Worm (Caenorhabditis elegans) whole organism, L2 larva: Measurements from ENCODE around the gene nhr-232.

ENCODE experiments used
- C34F6.9 ChIP-seq: fragments of 150-350 bp; optimal IDR thresholded peaks from 2 replicates; lab custom pipeline; 2014; ENCODE audit warnings: missing biosample characterization, missing genetic modification characterization
- R02D3.7 ChIP-seq: fragments of 150-350 bp; optimal IDR thresholded peaks from 2 replicates; lab custom pipeline; 2014; ENCODE audit warnings: missing biosample characterization, missing genetic modification characterization
- alr-1 ChIP-seq: fragments of 150-350 bp; optimal IDR thresholded peaks from 2 replicates; lab custom pipeline; 2014; ENCODE audit warnings: missing biosample characterization, missing genetic modification characterization
- aly-2 ChIP-seq: fragments of 150-350 bp; optimal IDR thresholded peaks from 2 replicates; lab custom pipeline; 2014; ENCODE audit warnings: missing biosample characterization, missing genetic modification characterization
- ama-1 ChIP-seq: fragments of 150-350 bp; optimal IDR thresholded peaks from 2 replicates; lab custom pipeline; 2018; ENCODE audit warnings: inconsistent platforms
- blmp-1 ChIP-seq: sonication (generic microtip); optimal IDR thresholded peaks from 2 replicates; lab custom pipeline; 2017; ENCODE audit warnings: missing genetic modification characterization, mild to moderate bottlenecking, missing compliant biosample characterization, antibody characterized with exemption, moderate library complexity; ENCODE audit not compliant: insufficient read depth
- ceh-16 ChIP-seq: fragments of 150-350 bp; optimal IDR thresholded peaks from 2 replicates; lab custom pipeline; 2014; ENCODE audit warnings: missing biosample characterization, missing genetic modification characterization
- crh-2 ChIP-seq: sonication (generic microtip); optimal IDR thresholded peaks from 2 replicates; lab custom pipeline; 2017; ENCODE audit warnings: missing biosample characterization, missing genetic modification characterization
- dmd-4 ChIP-seq: sonication (generic microtip); optimal IDR thresholded peaks from 2 replicates; lab custom pipeline; 2017; ENCODE audit warnings: missing biosample characterization, missing genetic modification characterization
- egl-27 ChIP-seq: sonication (generic microtip); optimal IDR thresholded peaks from 3 replicates; lab custom pipeline; 2017; ENCODE audit warnings: missing biosample characterization, missing genetic modification reagents, missing genetic modification characterization
- elt-3 ChIP-seq: sonication (generic microtip); optimal IDR thresholded peaks from 2 replicates; lab custom pipeline; 2017; ENCODE audit warnings: missing biosample characterization, missing genetic modification characterization
- fos-1 ChIP-seq: fragments of 150-350 bp; optimal IDR thresholded peaks from 2 replicates; lab custom pipeline; 2014; ENCODE audit warnings: missing biosample characterization, missing genetic modification characterization
- gmeb-1 ChIP-seq: fragments of 150-350 bp; optimal IDR thresholded peaks from 2 replicates; lab custom pipeline; 2014; ENCODE audit warnings: missing biosample characterization, missing genetic modification characterization
- lin-13 ChIP-seq: fragments of 150-350 bp; optimal IDR thresholded peaks from 2 replicates; lab custom pipeline; 2014; ENCODE audit warnings: missing biosample characterization, missing genetic modification reagents, missing genetic modification characterization
- lin-39 ChIP-seq: fragments of 150-350 bp; optimal IDR thresholded peaks from 2 replicates; lab custom pipeline; 2014; ENCODE audit warnings: missing biosample characterization, missing genetic modification reagents, missing genetic modification characterization
- lsy-2 ChIP-seq, 2 experiments: fragments of 150-350 bp in 1 of 2; sonication (generic microtip) in 1 of 2; optimal IDR thresholded peaks; 2 replicates each; lab custom pipeline; 2014 to 2017; ENCODE audit warnings: missing biosample characterization in 2 of 2, missing genetic modification characterization in 2 of 2
- mab-5 ChIP-seq: fragments of 150-350 bp; optimal IDR thresholded peaks from 2 replicates; lab custom pipeline; 2014; ENCODE audit warnings: missing biosample characterization, missing genetic modification characterization
- mdl-1 ChIP-seq, 2 experiments: fragments of 150-350 bp in 1 of 2; sonication (generic microtip) in 1 of 2; optimal IDR thresholded peaks; 2 replicates each; lab custom pipeline; 2017; ENCODE audit warnings: missing biosample characterization in 2 of 2, missing genetic modification characterization in 2 of 2
- nhr-10 ChIP-seq: sonication (generic microtip); optimal IDR thresholded peaks from 2 replicates; lab custom pipeline; 2017; ENCODE audit warnings: missing biosample characterization, missing genetic modification characterization
- nhr-11 ChIP-seq: fragments of 150-350 bp; optimal IDR thresholded peaks from 2 replicates; lab custom pipeline; 2014; ENCODE audit warnings: missing biosample characterization, missing genetic modification characterization
- nhr-21 ChIP-seq: fragments of 150-350 bp; optimal IDR thresholded peaks from 2 replicates; lab custom pipeline; 2014; ENCODE audit warnings: missing biosample characterization, missing genetic modification characterization
- nhr-6 ChIP-seq: fragments of 150-350 bp; optimal IDR thresholded peaks from 2 replicates; lab custom pipeline; 2014; ENCODE audit warnings: missing biosample characterization, missing genetic modification characterization
- nhr-77 ChIP-seq: fragments of 150-350 bp; optimal IDR thresholded peaks from 2 replicates; lab custom pipeline; 2014; ENCODE audit warnings: missing biosample characterization, missing genetic modification characterization
- peb-1 ChIP-seq: fragments of 150-350 bp; optimal IDR thresholded peaks from 2 replicates; lab custom pipeline; 2014; ENCODE audit warnings: missing biosample characterization, missing genetic modification characterization
- sem-4 ChIP-seq: fragments of 150-350 bp; optimal IDR thresholded peaks from 2 replicates; lab custom pipeline; 2014; ENCODE audit warnings: missing biosample characterization, missing genetic modification reagents, missing genetic modification characterization
- skn-1 ChIP-seq: sonication (generic microtip); optimal IDR thresholded peaks from 2 replicates; lab custom pipeline; 2017; ENCODE audit warnings: missing biosample characterization, missing genetic modification characterization
- sma-9 ChIP-seq, 2 experiments: fragments of 150-350 bp in 1 of 2; sonication (generic microtip) in 1 of 2; optimal IDR thresholded peaks; 2 replicates each; lab custom pipeline; 2014 to 2016; ENCODE audit warnings: missing genetic modification characterization in 2 of 2, mild to moderate bottlenecking in 1 of 2, missing biosample characterization in 1 of 2, missing compliant biosample characterization in 1 of 2, missing genetic modification reagents in 1 of 2, moderate library complexity in 1 of 2
- snpc-4 ChIP-seq: fragments of 150-350 bp; optimal IDR thresholded peaks from 2 replicates; lab custom pipeline; 2014; ENCODE audit warnings: missing biosample characterization, missing genetic modification characterization
- unc-62 ChIP-seq: fragments of 150-350 bp; optimal IDR thresholded peaks from 2 replicates; lab custom pipeline; 2014; ENCODE audit warnings: missing biosample characterization, missing genetic modification reagents, missing genetic modification characterization
- zag-1 ChIP-seq: fragments of 150-350 bp; optimal IDR thresholded peaks from 2 replicates; lab custom pipeline; 2014; ENCODE audit warnings: missing biosample characterization, missing genetic modification characterization
- ztf-1 ChIP-seq: fragments of 200-800 bp; sonication (Bioruptor generic); conservative IDR thresholded peaks from 2 replicates; pipeline ENCODE4 v1.3.6; 2022; ENCODE audit warnings: missing genetic modification characterization, missing compliant biosample characterization
- ztf-11 ChIP-seq: sonication (generic microtip); optimal IDR thresholded peaks from 2 replicates; lab custom pipeline; 2017; ENCODE audit warnings: missing biosample characterization, missing genetic modification characterization
- ztf-4 ChIP-seq: fragments of 150-350 bp; optimal IDR thresholded peaks from 2 replicates; lab custom pipeline; 2014; ENCODE audit warnings: missing biosample characterization, missing genetic modification characterization

Gene nhr-232

ce11 chrV:10241121-10241803, 14.7 kb upstream of the nhr-232 start, which contains the start of the genes C12D8.21 and col-148:
Gene C12D8.21, minus strand, starts transcription at chrV:10241188.
Gene col-148, plus strand, starts transcription at chrV:10241753.
- TF ChIP-seq nhr-77 (tag; lab: Kevin White, UChicago) (no peak), ama-1 (lab: Kevin White, UChicago) (no peak), lin-13 (no peak), ztf-4 (tag; lab: Kevin White, UChicago) (no peak), nhr-6 (tag; lab: Kevin White, UChicago) (no peak)

- TF ChIP-seq zag-1 (tag; lab: Kevin White, UChicago) = no peak
- TF ChIP-seq skn-1 (tag; lab: Kevin White, UChicago) = no peak
- no peak for TF ChIP-seq snpc-4
- no peak for TF ChIP-seq gmeb-1 (tag; lab: Kevin White, UChicago)
- no peak for TF ChIP-seq unc-62 (GFP tag; lab: Kevin White, UChicago)
- TF ChIP-seq ceh-16 (tag; lab: Kevin White, UChicago) = no peak
- TF ChIP-seq peb-1 = no peak
- no peak for TF ChIP-seq nhr-77 (tag; lab: Kevin White, UChicago)
- no peak for TF ChIP-seq blmp-1 (tag; lab: Kevin White, UChicago)
- TF ChIP-seq dmd-4 (tag; lab: Kevin White, UChicago) = no peak
These were observed 12.9 kb upstream of the nhr-232 start, which contains the start of gene C12D8.9 for ce11 chrV:10243105-10243504. Gene C12D8.9, minus strand, starts transcription at chrV:10243205.

- no peak for TF ChIP-seq aly-2 (tag; lab: Kevin White, UChicago)
- TF ChIP-seq zag-1 (tag; lab: Kevin White, UChicago) = no peak
- peak; percentile 41 for TF ChIP-seq sma-9 (GFP tag; optimal IDR thresholded peaks at IDR 0.05; lab: Kevin White, UChicago)
- no peak for TF ChIP-seq sma-9 (tag; optimal IDR thresholded peaks at IDR 0.05; lab: Kevin White, UChicago)
- no peak for TF ChIP-seq nhr-10 (tag; lab: Kevin White, UChicago)
- no peak for TF ChIP-seq mab-5 (tag; lab: Kevin White, UChicago)
- TF ChIP-seq nhr-21 (tag; lab: Kevin White, UChicago) = no peak
- no peak for TF ChIP-seq ztf-1 (GFP tag; lab: Robert Waterston, UW)
- no peak for TF ChIP-seq lin-39
- TF ChIP-seq ztf-11 = no peak
- TF ChIP-seq ceh-16 (tag; lab: Kevin White, UChicago) = no peak
- no peak for TF ChIP-seq mdl-1 (tag; optimal IDR thresholded peaks at IDR 0.05; lab: Kevin White, UChicago)
- no peak for TF ChIP-seq alr-1 (tag; lab: Kevin White, UChicago)
- TF ChIP-seq fos-1 = peak; percentile 46
- TF ChIP-seq R02D3.7 (tag; lab: Kevin White, UChicago) = no peak
- TF ChIP-seq unc-62 (GFP tag; lab: Kevin White, UChicago) = no peak
- no peak for TF ChIP-seq nhr-11 (tag; lab: Kevin White, UChicago)
- TF ChIP-seq crh-2 (tag; lab: Kevin White, UChicago) = no peak
- TF ChIP-seq, all 48 proteins: peak for 2
These were observed 11.8 kb upstream of the nhr-232 start for ce11 chrV:10244018-10244720.

ce11 chrV:10245615-10246014, 10.4 kb upstream of the nhr-232 start:
- no peak for TF ChIP-seq egl-27
- no peak for TF ChIP-seq gmeb-1 (tag; lab: Kevin White, UChicago)
- TF ChIP-seq snpc-4 = no peak
- no peak for TF ChIP-seq zag-1 (tag; lab: Kevin White, UChicago)
- TF ChIP-seq C34F6.9 (tag; lab: Kevin White, UChicago) = no peak
- no peak for TF ChIP-seq elt-3 (tag; lab: Kevin White, UChicago)
- TF ChIP-seq sem-4 (tag; lab: Kevin White, UChicago) = no peak
- TF ChIP-seq ztf-11 = no peak
- no peak for TF ChIP-seq alr-1 (tag; lab: Kevin White, UChicago)
- TF ChIP-seq lsy-2 (tag; optimal IDR thresholded peaks at IDR 0.05; lab: Kevin White, UChicago) = no peak
- TF ChIP-seq ama-1 (lab: Kevin White, UChicago) = no peak
- no peak for TF ChIP-seq nhr-21 (tag; lab: Kevin White, UChicago)
